Worm (Caenorhabditis elegans): ENCODE measurements around the gene C46F11.5.

The C46F11.5 gene

ce11 chrIII:3674149-3674548 lies 16.7 kb upstream of the C46F11.5 start:
- TF ChIP-seq dao-5 (tag; optimal IDR thresholded peaks at IDR 0.05) (no peak), him-1 (tag; optimal IDR thresholded peaks at IDR 0.05) (no peak), W03F9.2 (tag; optimal IDR thresholded peaks at IDR 0.05) (no peak)

ce11 chrIII:3672839-3673238 lies 15.4 kb upstream of the C46F11.5 start:
- TF ChIP-seq him-1 (tag; optimal IDR thresholded peaks at IDR 0.05): no peak
- no peak for TF ChIP-seq W03F9.2 (tag; optimal IDR thresholded peaks at IDR 0.05)
- TF ChIP-seq dao-5 (tag; optimal IDR thresholded peaks at IDR 0.05): no peak

- TF ChIP-seq W03F9.2 (tag; optimal IDR thresholded peaks at IDR 0.05): no peak
- no peak for TF ChIP-seq him-1 (tag; optimal IDR thresholded peaks at IDR 0.05)
- no peak for TF ChIP-seq dao-5 (tag; optimal IDR thresholded peaks at IDR 0.05)
Measured at ce11 chrIII:3670984-3671383, 13.6 kb upstream of the C46F11.5 start.

- TF ChIP-seq W03F9.2 (tag; optimal IDR thresholded peaks at IDR 0.05): no peak
- TF ChIP-seq him-1 (tag; optimal IDR thresholded peaks at IDR 0.05): no peak
- no peak for TF ChIP-seq dao-5 (tag; optimal IDR thresholded peaks at IDR 0.05)
Measured at ce11 chrIII:3670336-3670735, 12.9 kb upstream of the C46F11.5 start, which contains the start of gene C46F11.6. TSS of gene C46F11.6 (minus strand) at chrIII:3670436.

ce11 chrIII:3664224-3664623 lies 6.8 kb upstream of the C46F11.5 start, which contains the start of gene C46F11.4:
TSS of gene C46F11.4 (minus strand) at chrIII:3664304.
- TF ChIP-seq him-1 (tag; optimal IDR thresholded peaks at IDR 0.05) (peak; percentile 62), W03F9.2 (tag; optimal IDR thresholded peaks at IDR 0.05) (peak; percentile 27), dao-5 (tag; optimal IDR thresholded peaks at IDR 0.05) (no peak)

ce11 chrIII:3652964-3653363 lies 4.4 kb downstream of the C46F11.5 start:
- TF ChIP-seq dao-5 (tag; optimal IDR thresholded peaks at IDR 0.05) (no peak), him-1 (tag; optimal IDR thresholded peaks at IDR 0.05) (no peak), W03F9.2 (tag; optimal IDR thresholded peaks at IDR 0.05) (no peak)

- TF ChIP-seq dao-5 (tag; optimal IDR thresholded peaks at IDR 0.05): no peak
- no peak for TF ChIP-seq W03F9.2 (tag; optimal IDR thresholded peaks at IDR 0.05)
- TF ChIP-seq him-1 (tag; optimal IDR thresholded peaks at IDR 0.05): no peak
Measured at ce11 chrIII:3652427-3652826, 5.0 kb downstream of the C46F11.5 start.

- no peak for TF ChIP-seq dao-5 (tag; optimal IDR thresholded peaks at IDR 0.05)
- TF ChIP-seq him-1 (tag; optimal IDR thresholded peaks at IDR 0.05): no peak
- TF ChIP-seq W03F9.2 (tag; optimal IDR thresholded peaks at IDR 0.05): no peak
Measured at ce11 chrIII:3650677-3651315, 6.6 kb downstream of the C46F11.5 start, which contains the start of the genes madf-8 and gsr-1. TSS of gene madf-8 (minus strand) at chrIII:3650832. TSS of gene gsr-1 (plus strand) at chrIII:3650907.

ce11 chrIII:3650266-3650665 lies 7.1 kb downstream of the C46F11.5 start:
- TF ChIP-seq W03F9.2 (tag; optimal IDR thresholded peaks at IDR 0.05) (peak; percentile 3), him-1 (tag; optimal IDR thresholded peaks at IDR 0.05) (no peak), dao-5 (tag; optimal IDR thresholded peaks at IDR 0.05) (no peak)

ce11 chrIII:3649305-3649704 lies 8.1 kb downstream of the C46F11.5 start:
- TF ChIP-seq him-1 (tag; optimal IDR thresholded peaks at IDR 0.05) (no peak), W03F9.2 (tag; optimal IDR thresholded peaks at IDR 0.05) (no peak), dao-5 (tag; optimal IDR thresholded peaks at IDR 0.05) (no peak)

ce11 chrIII:3644075-3644474 lies 13.3 kb downstream of the C46F11.5 start, which contains the start of gene unc-93:
TSS of gene unc-93 (plus strand) at chrIII:3644375.
- TF ChIP-seq him-1 (tag; optimal IDR thresholded peaks at IDR 0.05): no peak
- no peak for TF ChIP-seq dao-5 (tag; optimal IDR thresholded peaks at IDR 0.05)
- TF ChIP-seq W03F9.2 (tag; optimal IDR thresholded peaks at IDR 0.05): no peak

ce11 chrIII:3643602-3644001 lies 13.8 kb downstream of the C46F11.5 start:
- TF ChIP-seq W03F9.2 (tag; optimal IDR thresholded peaks at IDR 0.05) (no peak), dao-5 (tag; optimal IDR thresholded peaks at IDR 0.05) (no peak), him-1 (tag; optimal IDR thresholded peaks at IDR 0.05) (no peak)

- TF ChIP-seq him-1 (tag; optimal IDR thresholded peaks at IDR 0.05): no peak
- no peak for TF ChIP-seq W03F9.2 (tag; optimal IDR thresholded peaks at IDR 0.05)
- TF ChIP-seq dao-5 (tag; optimal IDR thresholded peaks at IDR 0.05): no peak
Measured at ce11 chrIII:3637251-3637989, 20.0 kb downstream of the C46F11.5 start.

ce11 chrIII:3635844-3636243 lies 21.6 kb downstream of the C46F11.5 start, which contains the start of gene rilp-1:
TSS of gene rilp-1 (plus strand) at chrIII:3636144.
- TF ChIP-seq him-1 (tag; optimal IDR thresholded peaks at IDR 0.05) (no peak), W03F9.2 (tag; optimal IDR thresholded peaks at IDR 0.05) (no peak), dao-5 (tag; optimal IDR thresholded peaks at IDR 0.05) (no peak)

Data from whole organism, L4/young adult.